Fruit fly (Drosophila melanogaster) whole organism, embryonic: ENCODE data around the gene Spx.

Source experiments
- Aef1 ChIP-seq: fragments of 200-800 bp; sonication (Bioruptor generic); IDR thresholded peaks from 3 replicates; pipeline ENCODE4 v1.3.6; 2022; ENCODE audit warnings: missing biosample characterization, missing genetic modification characterization
- Atf-2 ChIP-seq: fragments of 200-800 bp; sonication (Bioruptor generic); optimal IDR thresholded peaks from 2 replicates; lab custom pipeline; 2016; ENCODE audit warnings: missing biosample characterization, missing genetic modification characterization
- BtbVII ChIP-seq: fragments of 200-800 bp; sonication (Bioruptor generic); optimal IDR thresholded peaks from 3 replicates; lab custom pipeline; 2017; ENCODE audit warnings: missing biosample characterization, mild to moderate bottlenecking, missing genetic modification characterization
- Bteb2 ChIP-seq: fragments of 200-800 bp; sonication (Bioruptor generic); optimal IDR thresholded peaks from 2 replicates; lab custom pipeline; 2016; ENCODE audit warnings: missing biosample characterization, missing genetic modification characterization
- CG11695 ChIP-seq: fragments of 200-800 bp; sonication (Bioruptor generic); IDR thresholded peaks from 3 replicates; pipeline ENCODE4 v1.3.6; 2022; ENCODE audit warnings: missing biosample characterization, missing genetic modification characterization
- CG12236 ChIP-seq: fragments of 200-800 bp; sonication (Bioruptor generic); optimal IDR thresholded peaks from 2 replicates; lab custom pipeline; 2016; ENCODE audit warnings: missing biosample characterization, missing genetic modification characterization
- CG12391 ChIP-seq: fragments of 200-800 bp; sonication (Bioruptor generic); optimal IDR thresholded peaks from 3 replicates; lab custom pipeline; 2018; ENCODE audit warnings: missing biosample characterization, mild to moderate bottlenecking, missing genetic modification characterization, moderate library complexity
- CG13624 ChIP-seq: fragments of 200-800 bp; sonication (Bioruptor generic); optimal IDR thresholded peaks from 2 replicates; lab custom pipeline; 2016; ENCODE audit warnings: missing biosample characterization, missing genetic modification characterization
- CG15601 ChIP-seq: fragments of 200-800 bp; sonication (Bioruptor generic); optimal IDR thresholded peaks from 3 replicates; lab custom pipeline; 2019; ENCODE audit warnings: missing biosample characterization, mild to moderate bottlenecking, missing genetic modification characterization, moderate library complexity
- CG1603 ChIP-seq: fragments of 200-800 bp; sonication (Bioruptor generic); optimal IDR thresholded peaks from 2 replicates; lab custom pipeline; 2019; ENCODE audit warnings: missing biosample characterization, mild to moderate bottlenecking, missing genetic modification characterization, moderate library complexity
- CG18476 ChIP-seq: fragments of 200-800 bp; sonication (Bioruptor generic); optimal IDR thresholded peaks from 2 replicates; lab custom pipeline; 2016; ENCODE audit warnings: missing biosample characterization, mild to moderate bottlenecking, missing genetic modification characterization
- CG18619 ChIP-seq: fragments of 200-800 bp; sonication (Bioruptor generic); optimal IDR thresholded peaks from 3 replicates; lab custom pipeline; 2017; ENCODE audit warnings: missing biosample characterization, mild to moderate bottlenecking, missing genetic modification characterization
- CG18764 ChIP-seq: fragments of 200-800 bp; sonication (Bioruptor generic); optimal IDR thresholded peaks from 3 replicates; lab custom pipeline; 2016; ENCODE audit warnings: missing biosample characterization, missing genetic modification characterization
- CG2202 ChIP-seq: fragments of 200-800 bp; sonication (Bioruptor generic); optimal IDR thresholded peaks from 2 replicates; lab custom pipeline; 2018; ENCODE audit warnings: missing biosample characterization, mild to moderate bottlenecking, missing genetic modification characterization
- CG31224 ChIP-seq: fragments of 200-800 bp; sonication (Bioruptor generic); IDR thresholded peaks from 2 replicates; pipeline ENCODE4 v1.3.6; 2022; ENCODE audit warnings: missing biosample characterization, missing genetic modification characterization
- CG31441 ChIP-seq: fragments of 200-800 bp; sonication (Bioruptor generic); IDR thresholded peaks from 2 replicates; pipeline ENCODE4 v1.3.6; 2022; ENCODE audit warnings: missing biosample characterization, missing genetic modification characterization
- CG32772 ChIP-seq: fragments of 200-800 bp; sonication (Bioruptor generic); IDR thresholded peaks from 2 replicates; pipeline ENCODE4 v1.3.6; 2022; ENCODE audit warnings: missing biosample characterization, missing genetic modification characterization
- CG6854 ChIP-seq: fragments of 200-800 bp; sonication (Bioruptor generic); optimal IDR thresholded peaks from 3 replicates; lab custom pipeline; 2017; ENCODE audit warnings: missing biosample characterization, mild to moderate bottlenecking, missing genetic modification characterization
- CG8478 ChIP-seq: fragments of >200 bp; optimal IDR thresholded peaks from 2 replicates; lab custom pipeline; 2018
- CG8944 ChIP-seq: fragments of 200-800 bp; sonication (Bioruptor generic); optimal IDR thresholded peaks from 3 replicates; lab custom pipeline; 2016; ENCODE audit warnings: missing biosample characterization, missing genetic modification characterization
- CG9797 ChIP-seq: fragments of 200-800 bp; sonication (Bioruptor generic); optimal IDR thresholded peaks from 3 replicates; lab custom pipeline; 2018; ENCODE audit warnings: missing biosample characterization, mild to moderate bottlenecking, missing genetic modification characterization
- CG9932 ChIP-seq: fragments of 200-800 bp; sonication (Bioruptor generic); IDR thresholded peaks from 2 replicates; pipeline ENCODE4 v1.3.6; 2022; ENCODE audit warnings: missing biosample characterization, missing genetic modification characterization
- CTCF ChIP-seq: fragments of 200-800 bp; sonication (Bioruptor generic); optimal IDR thresholded peaks from 2 replicates; lab custom pipeline; 2017; ENCODE audit warnings: missing biosample characterization, mild to moderate bottlenecking, missing genetic modification characterization, moderate library complexity
- CkIIα-i1 ChIP-seq: fragments of 200-800 bp; sonication (Bioruptor generic); IDR thresholded peaks from 2 replicates; pipeline ENCODE4 v1.3.6; 2022; ENCODE audit warnings: missing biosample characterization, missing genetic modification characterization
- Dbx ChIP-seq: fragments of 200-800 bp; sonication (Bioruptor generic); IDR thresholded peaks from 3 replicates; pipeline ENCODE4 v1.3.6; 2022; ENCODE audit warnings: missing biosample characterization, missing genetic modification characterization
- Deaf1 ChIP-seq: fragments of 200-800 bp; optimal IDR thresholded peaks from 3 replicates; lab custom pipeline; 2019; ENCODE audit warnings: missing biosample characterization, mild to moderate bottlenecking, missing genetic modification characterization, moderate library complexity
- Elba2 ChIP-seq: fragments of 200-800 bp; sonication (Bioruptor generic); optimal IDR thresholded peaks from 3 replicates; lab custom pipeline; 2016; ENCODE audit warnings: missing biosample characterization, missing genetic modification characterization
- Gug ChIP-seq: fragments of 200-800 bp; sonication (Bioruptor generic); IDR thresholded peaks from 4 replicates; pipeline ENCODE4 v1.3.6; 2022; ENCODE audit warnings: missing biosample characterization, missing genetic modification characterization
- HmgD ChIP-seq: fragments of 200-800 bp; sonication (Bioruptor generic); optimal IDR thresholded peaks from 3 replicates; lab custom pipeline; 2016; ENCODE audit warnings: missing biosample characterization, missing genetic modification characterization
- Hr78 ChIP-seq, 2 experiments: fragments of 200-800 bp in 1 of 2; fragments of >200 bp in 1 of 2; sonication (Bioruptor generic) in 1 of 2; optimal IDR thresholded peaks; 2 replicates each; lab custom pipeline; 2017 to 2019; ENCODE audit warnings: missing biosample characterization in 2 of 2, missing genetic modification characterization in 2 of 2, mild to moderate bottlenecking in 1 of 2, moderate library complexity in 1 of 2
- MESR4 ChIP-seq: fragments of 200-800 bp; sonication (Bioruptor generic); optimal IDR thresholded peaks from 2 replicates; lab custom pipeline; 2018; ENCODE audit warnings: missing biosample characterization, mild to moderate bottlenecking, missing genetic modification characterization, moderate library complexity
- Ptx1 ChIP-seq: fragments of 200-800 bp; sonication (Bioruptor generic); IDR thresholded peaks from 2 replicates; pipeline ENCODE4 v1.3.6; 2022; ENCODE audit warnings: missing biosample characterization, missing genetic modification characterization
- Sox102F ChIP-seq: fragments of 200-800 bp; sonication (Bioruptor generic); optimal IDR thresholded peaks from 2 replicates; lab custom pipeline; 2018; ENCODE audit warnings: missing biosample characterization, mild to moderate bottlenecking, missing genetic modification characterization, moderate library complexity
- bigmax ChIP-seq: fragments of 200-800 bp; sonication (Bioruptor generic); optimal IDR thresholded peaks from 2 replicates; lab custom pipeline; 2018; ENCODE audit warnings: missing biosample characterization, mild to moderate bottlenecking, missing genetic modification characterization
- bsh ChIP-seq, 2 experiments: fragments of 200-800 bp; sonication (Bioruptor generic); optimal IDR thresholded peaks; 2 replicates each; lab custom pipeline; 2017 to 2018; ENCODE audit warnings: mild to moderate bottlenecking in 2 of 2, missing biosample characterization in 2 of 2, missing genetic modification characterization in 2 of 2, moderate library complexity in 1 of 2
- cas ChIP-seq: fragments of 200-800 bp; sonication (Bioruptor generic); IDR thresholded peaks from 2 replicates; pipeline ENCODE4 v1.3.6; 2022; ENCODE audit warnings: missing biosample characterization, missing genetic modification characterization
- cg ChIP-seq: fragments of 200-800 bp; sonication (Bioruptor generic); optimal IDR thresholded peaks from 3 replicates; lab custom pipeline; 2019; ENCODE audit warnings: missing biosample characterization, mild to moderate bottlenecking, missing genetic modification characterization, moderate library complexity
- chif ChIP-seq, 2 experiments: fragments of 200-800 bp; sonication (Bioruptor generic); optimal IDR thresholded peaks; 3 replicates each; lab custom pipeline; 2016; ENCODE audit warnings: missing biosample characterization in 2 of 2, missing genetic modification characterization in 2 of 2
- corto ChIP-seq: fragments of 200-800 bp; sonication (Bioruptor generic); optimal IDR thresholded peaks from 2 replicates; lab custom pipeline; 2016; ENCODE audit warnings: missing biosample characterization, mild to moderate bottlenecking, missing genetic modification characterization, moderate library complexity
- fd96Cb ChIP-seq: fragments of 200-800 bp; sonication (Bioruptor generic); optimal IDR thresholded peaks from 2 replicates; lab custom pipeline; 2018; ENCODE audit warnings: missing biosample characterization, mild to moderate bottlenecking, missing genetic modification characterization, moderate library complexity
- gt ChIP-seq: fragments of 200-800 bp; sonication (Bioruptor generic); IDR thresholded peaks from 2 replicates; pipeline ENCODE4 v1.3.6; 2022; ENCODE audit warnings: missing biosample characterization, missing genetic modification characterization
- ham ChIP-seq: fragments of 200-800 bp; sonication (Bioruptor generic); IDR thresholded peaks from 2 replicates; pipeline ENCODE4 v1.3.6; 2022; ENCODE audit warnings: missing biosample characterization, missing genetic modification characterization
- ind ChIP-seq: fragments of 200-800 bp; sonication (Bioruptor generic); optimal IDR thresholded peaks from 3 replicates; lab custom pipeline; 2016; ENCODE audit warnings: missing biosample characterization, missing genetic modification characterization
- lab ChIP-seq: fragments of 200-800 bp; sonication (Bioruptor generic); optimal IDR thresholded peaks from 3 replicates; lab custom pipeline; 2017; ENCODE audit warnings: missing biosample characterization, missing genetic modification characterization, mild to moderate bottlenecking, moderate library complexity, missing genetic modification reagents
- nom ChIP-seq: fragments of 200-800 bp; sonication (Bioruptor generic); optimal IDR thresholded peaks from 2 replicates; lab custom pipeline; 2017; ENCODE audit warnings: missing biosample characterization, missing genetic modification characterization, mild to moderate bottlenecking, moderate library complexity, missing genetic modification reagents
- oc ChIP-seq: fragments of 200-800 bp; sonication (Bioruptor generic); optimal IDR thresholded peaks from 2 replicates; lab custom pipeline; 2018; ENCODE audit warnings: missing biosample characterization, mild to moderate bottlenecking, missing genetic modification characterization, moderate library complexity
- seq ChIP-seq: fragments of 200-800 bp; sonication (Bioruptor generic); IDR thresholded peaks from 2 replicates; pipeline ENCODE4 v1.3.6; 2022; ENCODE audit warnings: missing biosample characterization, missing genetic modification characterization
- sisA ChIP-seq: fragments of 200-800 bp; sonication (Bioruptor generic); IDR thresholded peaks from 2 replicates; pipeline ENCODE4 v1.3.6; 2022; ENCODE audit warnings: missing biosample characterization, missing genetic modification characterization
- sug ChIP-seq: fragments of 200-800 bp; optimal IDR thresholded peaks from 2 replicates; lab custom pipeline; 2019; ENCODE audit warnings: missing biosample characterization, mild to moderate bottlenecking, missing genetic modification characterization, moderate library complexity
- tin ChIP-seq: fragments of 200-800 bp; sonication (Bioruptor generic); optimal IDR thresholded peaks from 3 replicates; lab custom pipeline; 2016; ENCODE audit warnings: missing biosample characterization, missing genetic modification characterization
- tup ChIP-seq: fragments of 200-800 bp; sonication (Bioruptor generic); optimal IDR thresholded peaks from 2 replicates; lab custom pipeline; 2016; ENCODE audit warnings: missing biosample characterization, mild to moderate bottlenecking, missing genetic modification characterization, moderate library complexity
- tx ChIP-seq: fragments of 200-800 bp; sonication (Bioruptor generic); optimal IDR thresholded peaks from 2 replicates; lab custom pipeline; 2016; ENCODE audit warnings: missing biosample characterization, missing genetic modification characterization
- wek ChIP-seq: fragments of 200-800 bp; sonication (Bioruptor generic); optimal IDR thresholded peaks from 3 replicates; lab custom pipeline; 2018; ENCODE audit warnings: missing biosample characterization, mild to moderate bottlenecking, missing genetic modification characterization, moderate library complexity

Spx gene

DNA sequence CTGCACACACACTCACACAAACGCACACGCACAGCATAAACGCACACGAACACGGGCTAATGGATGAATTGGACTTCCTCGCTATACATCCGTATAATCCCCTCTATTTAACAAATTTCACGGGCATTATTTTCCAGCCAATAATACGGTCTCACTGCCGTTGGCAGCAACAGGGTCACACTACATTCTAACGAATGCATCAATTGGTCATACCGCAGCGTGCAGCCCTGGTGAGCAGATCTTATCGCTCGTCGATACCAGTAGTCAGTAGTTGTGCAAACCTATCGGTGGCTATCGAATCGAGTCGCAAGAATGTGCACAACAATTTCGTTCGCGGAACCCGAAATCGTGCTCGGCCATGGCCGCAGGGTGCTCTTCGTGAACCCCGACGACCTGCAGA, 32.2 kb downstream of the Spx start, which contains the start of the genes Top3beta and wuho (continued):
- TF ChIP-seq CG8944 (GFP tag; lab: Kevin White, UChicago) (peak; percentile 16), CG6854 (GFP tag; lab: Kevin White, UChicago) (no peak), ind (GFP tag; lab: Kevin White, UChicago) (peak; percentile 23), Dbx (GFP tag; lab: Robert Waterston, UW) (peak; percentile 62; the same call in 2 of the 3 replicates), Sox102F (GFP tag; lab: Kevin White, UChicago) (no peak), HmgD (GFP tag; lab: Kevin White, UChicago) (peak; percentile 92), tup (GFP tag; lab: Kevin White, UChicago) (no peak), CG13624 (GFP tag; lab: Kevin White, UChicago) (peak; percentile 77), Hr78 (GFP tag; optimal IDR thresholded peaks at IDR 0.05; lab: Kevin White, UChicago) (no peak), CG18764 (GFP tag; lab: Kevin White, UChicago) (no peak), lab (GFP tag; lab: Kevin White, UChicago) (no peak), CG18619 (no peak), Deaf1 (tag; lab: Kevin White, UChicago) (peak; percentile 65), Bteb2 (peak; percentile 30), Elba2 (GFP tag; lab: Kevin White, UChicago) (peak; percentile 23), chif (GFP tag; optimal IDR thresholded peaks at IDR 0.05; lab: Kevin White, UChicago) (no peak), CG11695 (no peak), wek (GFP tag; lab: Kevin White, UChicago) (peak; percentile 81), CG12236 (GFP tag; lab: Kevin White, UChicago) (no peak), Atf-2 (peak; percentile 13), sisA (GFP tag; lab: Robert Waterston, UW) (no peak), ham (GFP tag; lab: Robert Waterston, UW) (no peak), CG9797 (GFP tag; lab: Kevin White, UChicago) (peak; percentile 99), MESR4 (GFP tag; lab: Kevin White, UChicago) (peak; percentile 98), CG31224 (GFP tag; lab: Robert Waterston, UW) (no peak), cas (no peak), CTCF (peak; percentile 29), CG1603 (tag; lab: Kevin White, UChicago) (peak; percentile 93), Gug (GFP tag; lab: Robert Waterston, UW) (no peak), CG8478 (no peak), nom (GFP tag; lab: Kevin White, UChicago) (peak; percentile 19), tx (GFP tag; lab: Kevin White, UChicago) (no peak), CG31441 (GFP tag; lab: Robert Waterston, UW) (no peak), CkIIα-i1 (GFP tag; lab: Robert Waterston, UW) (no peak), Ptx1 (GFP tag; lab: Robert Waterston, UW) (peak; percentile 34; the same call in 1 of the 2 replicates), CG32772 (GFP tag; lab: Robert Waterston, UW) (no peak), CG9932 (GFP tag; lab: Robert Waterston, UW) (peak; percentile 54), bsh (GFP tag; optimal IDR thresholded peaks at IDR 0.05; lab: Kevin White, UChicago) (peak in 1 of 2 experiments; percentile 2), seq (no peak)

- TF ChIP-seq oc = no peak
- TF ChIP-seq cg = no peak
- TF ChIP-seq fd96Cb (tag; lab: Kevin White, UChicago) = no peak
- TF ChIP-seq CG18476 (GFP tag; lab: Kevin White, UChicago) = no peak
- no peak for TF ChIP-seq gt
- TF ChIP-seq sug (tag; lab: Kevin White, UChicago) = peak; percentile 0
- TF ChIP-seq CG12391 (tag; lab: Kevin White, UChicago) = no peak
- no peak for TF ChIP-seq Aef1 (GFP tag; lab: Robert Waterston, UW)
- TF ChIP-seq CG2202 (tag; lab: Kevin White, UChicago) = no peak
- no peak for TF ChIP-seq CG15601 (tag; lab: Kevin White, UChicago)
- no peak for TF ChIP-seq BtbVII (GFP tag; lab: Kevin White, UChicago)
- TF ChIP-seq bigmax (GFP tag; lab: Kevin White, UChicago) = no peak
- TF ChIP-seq corto (GFP tag; lab: Kevin White, UChicago) = no peak
- TF ChIP-seq tin = no peak
- TF ChIP-seq CG31441 (GFP tag; lab: Robert Waterston, UW) = no peak
Measured at dm6 chrX:6291083-6291699, 35.6 kb downstream of the Spx start, which contains the start of the genes Rpt4 and mldr. Rpt4 (minus strand) TSS chrX:6291245. mldr (plus strand) TSS chrX:6291303.
